Fruit fly (Drosophila melanogaster) whole organism, embryonic: Measurements from ENCODE around the gene CG6441.
A peak's percentile ranks its signal among the peaks of the same experiment; 100 is the strongest.

Experiments used
- CG11085 ChIP-seq: fragments of 200-800 bp; sonication (Bioruptor generic); IDR thresholded peaks from 2 replicates; pipeline ENCODE4 v1.3.6; 2022; ENCODE audit warnings: missing biosample characterization, missing genetic modification characterization
- CG11247 ChIP-seq: fragments of 200-800 bp; sonication (Bioruptor generic); IDR thresholded peaks from 2 replicates; pipeline ENCODE4 v1.3.6; 2022; ENCODE audit warnings: missing biosample characterization, missing genetic modification characterization
- CG11398 ChIP-seq: fragments of 200-800 bp; sonication (Bioruptor generic); optimal IDR thresholded peaks from 2 replicates; lab custom pipeline; 2016; ENCODE audit warnings: missing biosample characterization, missing genetic modification characterization
- CG13123 ChIP-seq: fragments of 200-800 bp; sonication (Bioruptor generic); optimal IDR thresholded peaks from 2 replicates; lab custom pipeline; 2016; ENCODE audit warnings: missing biosample characterization, missing genetic modification characterization
- CG13424 ChIP-seq: fragments of 200-800 bp; sonication (Bioruptor generic); optimal IDR thresholded peaks from 2 replicates; lab custom pipeline; 2019; ENCODE audit warnings: missing biosample characterization, mild to moderate bottlenecking, missing genetic modification characterization, moderate library complexity
- CG14710 ChIP-seq: fragments of 200-800 bp; sonication (Bioruptor generic); optimal IDR thresholded peaks from 3 replicates; lab custom pipeline; 2019; ENCODE audit warnings: missing biosample characterization, mild to moderate bottlenecking, missing genetic modification characterization, moderate library complexity
- CG2116 ChIP-seq: fragments of 200-800 bp; sonication (Bioruptor generic); optimal IDR thresholded peaks from 3 replicates; lab custom pipeline; 2018; ENCODE audit warnings: missing biosample characterization, mild to moderate bottlenecking, missing genetic modification characterization
- CG2120 ChIP-seq: fragments of 200-800 bp; sonication (Bioruptor generic); optimal IDR thresholded peaks from 3 replicates; lab custom pipeline; 2016; ENCODE audit warnings: missing biosample characterization, missing genetic modification characterization
- CG3995 ChIP-seq: fragments of 200-800 bp; sonication (Bioruptor generic); optimal IDR thresholded peaks from 3 replicates; lab custom pipeline; 2016; ENCODE audit warnings: missing biosample characterization, missing genetic modification characterization
- CG43689 ChIP-seq: fragments of 200-800 bp; sonication (Bioruptor generic); IDR thresholded peaks from 2 replicates; pipeline ENCODE4 v1.3.6; 2022; ENCODE audit warnings: missing biosample characterization, missing genetic modification characterization
- CG6689 ChIP-seq: fragments of 200-800 bp; sonication (Bioruptor generic); IDR thresholded peaks from 2 replicates; pipeline ENCODE4 v1.3.6; 2022; ENCODE audit warnings: missing biosample characterization, missing genetic modification characterization
- CG7786 ChIP-seq: fragments of 200-800 bp; sonication (Bioruptor generic); optimal IDR thresholded peaks from 2 replicates; lab custom pipeline; 2016; ENCODE audit warnings: missing biosample characterization, missing genetic modification characterization
- CG8281 ChIP-seq: fragments of 200-800 bp; sonication (Bioruptor generic); optimal IDR thresholded peaks from 2 replicates; lab custom pipeline; 2018; ENCODE audit warnings: missing biosample characterization, mild to moderate bottlenecking, missing genetic modification characterization, moderate library complexity
- CG8388 ChIP-seq: fragments of 200-800 bp; sonication (Bioruptor generic); optimal IDR thresholded peaks from 2 replicates; lab custom pipeline; 2019; ENCODE audit warnings: missing biosample characterization, mild to moderate bottlenecking, missing genetic modification characterization, moderate library complexity
- CoRest ChIP-seq: fragments of 200-800 bp; sonication (Bioruptor generic); optimal IDR thresholded peaks from 3 replicates; lab custom pipeline; 2018; ENCODE audit warnings: missing biosample characterization, mild to moderate bottlenecking, missing genetic modification characterization, moderate library complexity
- D19A ChIP-seq: fragments of 200-800 bp; optimal IDR thresholded peaks from 3 replicates; lab custom pipeline; 2019; ENCODE audit warnings: missing biosample characterization, mild to moderate bottlenecking, missing genetic modification characterization, moderate library complexity
- D19B ChIP-seq: fragments of 200-800 bp; sonication (Bioruptor generic); optimal IDR thresholded peaks from 2 replicates; lab custom pipeline; 2017; ENCODE audit warnings: missing biosample characterization, mild to moderate bottlenecking, missing genetic modification characterization
- Ets97D ChIP-seq: fragments of 200-800 bp; sonication (Bioruptor generic); optimal IDR thresholded peaks from 3 replicates; lab custom pipeline; 2016; ENCODE audit warnings: missing biosample characterization, missing genetic modification characterization
- H15 ChIP-seq: fragments of 200-800 bp; sonication (Bioruptor generic); IDR thresholded peaks from 3 replicates; pipeline ENCODE4 v1.3.6; 2022; ENCODE audit warnings: missing biosample characterization, missing genetic modification characterization
- HmgD ChIP-seq: fragments of 200-800 bp; sonication (Bioruptor generic); optimal IDR thresholded peaks from 3 replicates; lab custom pipeline; 2016; ENCODE audit warnings: missing biosample characterization, missing genetic modification characterization
- HmgZ ChIP-seq: fragments of 200-800 bp; sonication (Bioruptor generic); optimal IDR thresholded peaks from 2 replicates; lab custom pipeline; 2018; ENCODE audit warnings: missing biosample characterization, mild to moderate bottlenecking, missing genetic modification characterization
- Lim3 ChIP-seq: fragments of 200-800 bp; sonication (Bioruptor generic); IDR thresholded peaks from 2 replicates; pipeline ENCODE4 v1.3.6; 2022; ENCODE audit warnings: missing biosample characterization, missing genetic modification characterization
- Meics ChIP-seq: fragments of 200-800 bp; sonication (Bioruptor generic); optimal IDR thresholded peaks from 2 replicates; lab custom pipeline; 2017; ENCODE audit warnings: missing biosample characterization, mild to moderate bottlenecking, missing genetic modification characterization
- Nf-YC ChIP-seq: fragments of 200-800 bp; optimal IDR thresholded peaks from 3 replicates; lab custom pipeline; 2019; ENCODE audit warnings: missing biosample characterization, mild to moderate bottlenecking, missing genetic modification characterization, moderate library complexity
- Sry-β ChIP-seq: fragments of 200-800 bp; sonication (Bioruptor generic); optimal IDR thresholded peaks from 2 replicates; lab custom pipeline; 2018; ENCODE audit warnings: missing biosample characterization, mild to moderate bottlenecking, missing genetic modification characterization, moderate library complexity
- Xbp1 ChIP-seq: fragments of 200-800 bp; sonication (Bioruptor generic); optimal IDR thresholded peaks from 3 replicates; lab custom pipeline; 2016; ENCODE audit warnings: missing biosample characterization, mild to moderate bottlenecking, missing genetic modification characterization
- Xrp1 ChIP-seq: fragments of 200-800 bp; sonication (Bioruptor generic); IDR thresholded peaks from 2 replicates; pipeline ENCODE4 v1.3.6; 2022; ENCODE audit warnings: missing biosample characterization, missing genetic modification characterization
- aop ChIP-seq: fragments of 200-800 bp; sonication (Bioruptor generic); IDR thresholded peaks from 2 replicates; pipeline ENCODE4 v1.3.6; 2022; ENCODE audit warnings: missing biosample characterization, missing genetic modification characterization
- croc ChIP-seq: fragments of 200-800 bp; sonication (Bioruptor generic); conservative IDR thresholded peaks from 3 replicates; pipeline ENCODE4 v1.3.6; 2022; ENCODE audit warnings: missing biosample characterization, missing genetic modification characterization
- dati ChIP-seq: fragments of 200-800 bp; sonication (Bioruptor generic); IDR thresholded peaks from 2 replicates; pipeline ENCODE4 v1.3.6; 2022; ENCODE audit warnings: missing biosample characterization, missing genetic modification characterization
- grn ChIP-seq: fragments of 200-800 bp; sonication (Bioruptor generic); optimal IDR thresholded peaks from 3 replicates; lab custom pipeline; 2017; ENCODE audit warnings: missing biosample characterization, missing genetic modification characterization
- gro ChIP-seq: fragments of 200-800 bp; sonication (Bioruptor generic); optimal IDR thresholded peaks from 2 replicates; lab custom pipeline; 2016; ENCODE audit warnings: missing biosample characterization, missing genetic modification characterization
- gsb ChIP-seq: fragments of 200-800 bp; sonication (Bioruptor generic); IDR thresholded peaks from 2 replicates; pipeline ENCODE4 v1.3.6; 2022; ENCODE audit warnings: missing biosample characterization, missing genetic modification characterization
- gsb-n ChIP-seq: fragments of 200-800 bp; sonication (Bioruptor generic); optimal IDR thresholded peaks from 3 replicates; lab custom pipeline; 2018; ENCODE audit warnings: missing biosample characterization, mild to moderate bottlenecking, missing genetic modification characterization
- hkb ChIP-seq, 2 experiments: fragments of 200-800 bp in 1 of 2; fragments of >200 bp in 1 of 2; sonication (Bioruptor generic) in 1 of 2; IDR thresholded peaks in 1 of 2; optimal IDR thresholded peaks in 1 of 2; 2 replicates each; pipeline versions ENCODE4 v1.3.6 to Lab custom; 2017 to 2022; ENCODE audit warnings: missing biosample characterization in 1 of 2, missing genetic modification characterization in 1 of 2
- jigr1 ChIP-seq: fragments of 200-800 bp; sonication (Bioruptor generic); IDR thresholded peaks from 3 replicates; pipeline ENCODE4 v1.3.6; 2022; ENCODE audit warnings: missing biosample characterization, missing genetic modification characterization
- pfk ChIP-seq: fragments of 200-800 bp; sonication (Bioruptor generic); optimal IDR thresholded peaks from 2 replicates; lab custom pipeline; 2018; ENCODE audit warnings: missing biosample characterization, mild to moderate bottlenecking, missing genetic modification characterization, moderate library complexity
- prd ChIP-seq, 3 experiments: fragments of >200 bp in 2 of 3; fragments of 200-800 bp in 1 of 3; sonication (Bioruptor generic) in 1 of 3; optimal IDR thresholded peaks in 2 of 3; IDR thresholded peaks in 1 of 3; 2 replicates in 2 of 3; 3 replicates in 1 of 3; pipeline versions ENCODE4 v1.3.6 to Lab custom; 2017 to 2022; ENCODE audit warnings: missing biosample characterization in 1 of 3, missing genetic modification characterization in 1 of 3
- pros ChIP-seq: fragments of 200-800 bp; sonication (Bioruptor generic); optimal IDR thresholded peaks from 3 replicates; lab custom pipeline; 2019; ENCODE audit warnings: missing biosample characterization, mild to moderate bottlenecking, missing genetic modification characterization, moderate library complexity
- repo ChIP-seq: fragments of 200-800 bp; sonication (Bioruptor generic); optimal IDR thresholded peaks from 2 replicates; lab custom pipeline; 2016; ENCODE audit warnings: missing biosample characterization, missing genetic modification characterization
- sens-2 ChIP-seq: fragments of 200-800 bp; sonication (Bioruptor generic); IDR thresholded peaks from 2 replicates; pipeline ENCODE4 v1.3.6; 2022; ENCODE audit warnings: missing biosample characterization, missing genetic modification characterization
- sim ChIP-seq: fragments of 200-800 bp; sonication (Bioruptor generic); IDR thresholded peaks from 2 replicates; pipeline ENCODE4 v1.3.6; 2022; ENCODE audit warnings: missing biosample characterization, missing genetic modification characterization
- sima ChIP-seq: fragments of 200-800 bp; sonication (Bioruptor generic); optimal IDR thresholded peaks from 2 replicates; lab custom pipeline; 2016; ENCODE audit warnings: missing biosample characterization, missing genetic modification characterization
- toy ChIP-seq: fragments of 200-800 bp; sonication (Bioruptor generic); IDR thresholded peaks from 2 replicates; pipeline ENCODE4 v1.3.6; 2022; ENCODE audit warnings: missing biosample characterization, missing genetic modification characterization
- unc-4 ChIP-seq: fragments of 200-800 bp; sonication (Bioruptor generic); IDR thresholded peaks from 2 replicates; pipeline ENCODE4 v1.3.6; 2022; ENCODE audit warnings: missing biosample characterization, missing genetic modification characterization; ENCODE audit not compliant: partially characterized antibody
- vnd ChIP-seq: fragments of 200-800 bp; sonication (Bioruptor generic); IDR thresholded peaks from 3 replicates; pipeline ENCODE4 v1.3.6; 2022; ENCODE audit warnings: missing biosample characterization, missing genetic modification characterization; ENCODE audit not compliant: partially characterized antibody
- wek ChIP-seq: fragments of 200-800 bp; sonication (Bioruptor generic); optimal IDR thresholded peaks from 3 replicates; lab custom pipeline; 2018; ENCODE audit warnings: missing biosample characterization, mild to moderate bottlenecking, missing genetic modification characterization, moderate library complexity
- zf30C ChIP-seq: fragments of 200-800 bp; sonication (Bioruptor generic); optimal IDR thresholded peaks from 3 replicates; lab custom pipeline; 2018; ENCODE audit warnings: missing biosample characterization, mild to moderate bottlenecking, missing genetic modification characterization

Gene CG6441

dm6 chr2L:7436492-7437324 is 37.8 kb upstream of the CG6441 start:
- peak; percentile 64 for TF ChIP-seq gro (GFP tag; lab: Kevin White, UChicago)
- TF ChIP-seq CG2120 (GFP tag; lab: Kevin White, UChicago) = peak; percentile 78
- TF ChIP-seq sima (GFP tag; lab: Kevin White, UChicago) = no peak
- 0 out of 2 replicates have a peak, but pooled peaks have one; percentile 37 for TF ChIP-seq sens-2 (GFP tag; lab: Robert Waterston, UW)
- TF ChIP-seq Meics = peak; percentile 77
- peak; percentile 47 for TF ChIP-seq pfk (GFP tag; lab: Kevin White, UChicago)
- peak; percentile 33 for TF ChIP-seq CG2116 (GFP tag; lab: Kevin White, UChicago)
- peak; percentile 19 for TF ChIP-seq CG14710 (tag; lab: Kevin White, UChicago)
- peak; percentile 46; the same call in 1 of the 3 replicates for TF ChIP-seq H15 (GFP tag; lab: Robert Waterston, UW)
- no peak for TF ChIP-seq CG3995 (GFP tag; lab: Kevin White, UChicago)
- peak; percentile 98 for TF ChIP-seq grn
- TF ChIP-seq Lim3 = no peak
- peak; percentile 3 for TF ChIP-seq CG8388 (GFP tag; lab: Kevin White, UChicago)
- TF ChIP-seq prd (optimal IDR thresholded peaks at IDR 0.05; lab: Kevin White, UChicago) = no peak
- peak; percentile 40; the same call in 2 of the 3 replicates for TF ChIP-seq prd (GFP tag; IDR thresholded peaks at IDR 0.05; lab: Robert Waterston, UW)
- peak; percentile 42 for TF ChIP-seq CG6689
- peak; percentile 61 for TF ChIP-seq CG13424 (tag; lab: Kevin White, UChicago)
- TF ChIP-seq CG7786 (GFP tag; lab: Kevin White, UChicago) = peak; percentile 38
- TF ChIP-seq CG11247 = peak; percentile 85
- no peak for TF ChIP-seq vnd
- TF ChIP-seq Xrp1 (GFP tag; lab: Robert Waterston, UW) = peak; percentile 69
- TF ChIP-seq HmgD (GFP tag; lab: Kevin White, UChicago) = peak; percentile 7
- TF ChIP-seq CG8281 = peak; percentile 66
- TF ChIP-seq Xbp1 (GFP tag; lab: Kevin White, UChicago) = peak; percentile 14
- no peak for TF ChIP-seq dati
- peak; percentile 37 for TF ChIP-seq D19B
- TF ChIP-seq pros (GFP tag; lab: Kevin White, UChicago) = no peak
- TF ChIP-seq wek = peak; percentile 85
- no peak for TF ChIP-seq zf30C (GFP tag; lab: Kevin White, UChicago)
- TF ChIP-seq croc (GFP tag; lab: Robert Waterston, UW) = no peak
- TF ChIP-seq unc-4 (GFP tag; lab: Robert Waterston, UW) = no peak
- peak; percentile 76 for TF ChIP-seq CG11085
- TF ChIP-seq hkb (optimal IDR thresholded peaks at IDR 0.05; lab: Kevin White, UChicago) = no peak
- TF ChIP-seq hkb (GFP tag; IDR thresholded peaks at IDR 0.05; lab: Robert Waterston, UW) = peak; percentile 78
- peak; percentile 80 for TF ChIP-seq CG43689 (GFP tag; lab: Robert Waterston, UW)
- TF ChIP-seq HmgZ = peak; percentile 88
- no peak for TF ChIP-seq jigr1 (GFP tag; lab: Robert Waterston, UW)
- TF ChIP-seq sim (GFP tag; lab: Robert Waterston, UW) = no peak
- TF ChIP-seq CoRest (tag; lab: Kevin White, UChicago) = peak; percentile 59
- TF ChIP-seq Sry-β (GFP tag; lab: Kevin White, UChicago) = no peak
- TF ChIP-seq Nf-YC (tag; lab: Kevin White, UChicago) = peak; percentile 47
- TF ChIP-seq Ets97D = peak; percentile 19
- TF ChIP-seq D19A (tag; lab: Kevin White, UChicago) = no peak
- peak; percentile 79 for TF ChIP-seq CG13123 (GFP tag; lab: Kevin White, UChicago)
- TF ChIP-seq aop (GFP tag; lab: Robert Waterston, UW) = peak; percentile 34; the same call in 1 of the 2 replicates
- TF ChIP-seq toy (GFP tag; lab: Robert Waterston, UW) = peak; percentile 43; the same call in 1 of the 2 replicates
- TF ChIP-seq gsb-n (tag; lab: Kevin White, UChicago) = peak; percentile 4
- TF ChIP-seq gsb (GFP tag; lab: Robert Waterston, UW) = peak; percentile 76
- peak; percentile 64 for TF ChIP-seq repo (GFP tag; lab: Kevin White, UChicago)
- peak; percentile 70 for TF ChIP-seq CG11398 (GFP tag; lab: Kevin White, UChicago)
